Worm (Caenorhabditis elegans): ENCODE data around the gene C54E10.3.

DNA sequence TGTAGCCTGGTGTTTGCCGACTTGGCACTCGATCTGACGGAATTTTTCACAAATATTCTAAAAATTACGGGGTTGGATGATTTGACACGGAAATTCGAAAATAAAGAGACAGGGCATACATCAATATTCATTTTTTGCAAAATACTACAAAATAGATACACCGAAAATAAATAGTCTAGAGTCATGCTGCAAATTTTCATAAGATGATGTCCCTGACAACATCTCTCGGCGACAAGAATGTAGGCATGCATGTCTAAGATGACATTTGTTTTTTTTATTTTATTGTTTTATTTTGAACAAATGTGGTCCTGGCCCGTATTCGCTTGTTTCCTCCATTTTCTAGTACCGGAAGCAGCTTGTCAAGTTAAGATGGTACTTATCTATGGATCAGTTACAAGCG lies 39.4 kb upstream of the C54E10.3 start, which contains the start of gene clec-256:
- TF ChIP-seq ztf-7 (tag; optimal IDR thresholded peaks at IDR 0.05), result no peak
- TF ChIP-seq T26A8.4 (GFP tag; IDR thresholded peaks at IDR 0.05), result no peak
- no peak for TF ChIP-seq pha-4 (GFP tag; IDR thresholded peaks at IDR 0.05)
- TF ChIP-seq pha-4 (tag; optimal IDR thresholded peaks at IDR 0.05), result no peak
- no peak for TF ChIP-seq dpl-1 (GFP tag; optimal IDR thresholded peaks at IDR 0.05)
- no peak for TF ChIP-seq fos-1 (tag; optimal IDR thresholded peaks at IDR 0.05)
- TF ChIP-seq snpc-4 (tag; optimal IDR thresholded peaks at IDR 0.05), result no peak
- TF ChIP-seq lsy-2 (tag; optimal IDR thresholded peaks at IDR 0.05), result no peak
- TF ChIP-seq ceh-32 (tag; optimal IDR thresholded peaks at IDR 0.05; ENCODE audit: poor library complexity), result no peak
- TF ChIP-seq ZK546.5 (tag; optimal IDR thresholded peaks at IDR 0.05), result no peak
- TF ChIP-seq lin-15B (tag; optimal IDR thresholded peaks at IDR 0.05), result no peak
- TF ChIP-seq lim-7 (GFP tag; IDR thresholded peaks at IDR 0.05), result no peak
- TF ChIP-seq unc-39 (tag; optimal IDR thresholded peaks at IDR 0.05), result no peak
